Fruit fly (Drosophila melanogaster): ENCODE results near the gene ana1.

ana1 gene

DNA sequence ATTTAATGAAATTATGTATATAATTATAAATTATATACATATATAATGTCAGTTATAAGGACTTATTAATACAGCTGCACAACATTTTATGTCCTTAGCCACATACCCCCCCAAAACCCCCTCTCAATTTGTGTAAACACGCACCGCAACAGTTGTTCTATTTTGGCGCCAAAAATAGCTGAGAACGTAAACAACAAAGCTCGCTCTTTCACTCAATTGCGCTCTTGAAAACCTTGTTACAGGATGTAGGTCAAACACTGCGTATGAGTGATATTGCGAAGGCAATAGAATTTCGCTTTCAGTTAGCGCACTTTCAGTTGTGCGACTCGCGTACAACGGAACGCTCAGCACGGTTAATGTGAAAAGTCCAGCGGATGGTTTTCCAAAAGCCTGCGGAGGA lies 14.0 kb downstream of the ana1 start, which contains the start of gene Esyt2:
Esyt2 (plus strand) TSS at position 332 of the 400 bp plus-strand sequence.
- TF ChIP-seq CTCF (optimal IDR thresholded peaks at IDR 0.05) (no peak), CG8478 (optimal IDR thresholded peaks at IDR 0.05) (no peak)

- TF ChIP-seq CG8478 (optimal IDR thresholded peaks at IDR 0.05) (no peak), CTCF (optimal IDR thresholded peaks at IDR 0.05) (no peak)
Measured at dm6 chr3R:24548216-24548615, 17.8 kb downstream of the ana1 start.

DNA sequence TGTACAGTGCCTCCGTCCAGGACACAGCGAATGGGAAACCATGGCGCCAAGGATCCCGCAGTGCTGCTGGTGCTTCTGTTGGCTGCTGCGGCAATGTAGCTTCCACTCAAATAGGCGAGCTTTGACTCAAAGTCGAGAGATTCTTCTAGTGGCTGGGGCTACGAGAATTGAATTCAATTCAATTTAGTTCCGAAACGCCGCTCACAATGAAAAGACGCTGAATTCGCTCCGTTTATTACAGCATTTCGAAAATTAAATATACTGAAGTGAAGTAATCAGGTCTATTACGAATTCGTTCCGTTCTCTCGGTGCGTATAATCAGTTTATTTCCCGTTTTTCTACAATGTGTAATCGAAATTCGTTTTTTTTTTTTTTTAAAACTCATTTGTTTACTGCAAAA lies 18.5 kb downstream of the ana1 start:
- TF ChIP-seq CG8478 (optimal IDR thresholded peaks at IDR 0.05) (no peak), CTCF (optimal IDR thresholded peaks at IDR 0.05) (no peak)

DNA sequence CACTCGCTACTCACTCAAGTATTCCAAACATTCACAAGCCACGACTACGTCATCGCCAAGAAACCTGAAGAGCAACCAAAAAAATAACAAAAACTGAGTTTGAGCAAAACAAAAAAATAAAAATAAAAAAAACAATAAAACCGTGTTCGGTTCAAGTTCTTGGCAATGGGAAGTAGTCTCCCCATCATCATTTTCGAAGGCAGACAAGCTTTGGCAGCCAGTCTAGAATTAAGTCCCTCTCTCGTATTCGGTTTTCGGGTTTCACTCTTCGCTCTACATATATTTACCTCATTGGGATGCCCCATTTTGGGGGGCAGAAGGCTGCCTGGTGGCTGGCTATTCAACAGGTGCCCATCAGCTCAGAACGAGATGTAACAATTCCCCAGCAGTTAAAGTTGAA lies 19.5 kb downstream of the ana1 start:
- no peak for TF ChIP-seq CTCF (optimal IDR thresholded peaks at IDR 0.05)
- TF ChIP-seq CG8478 (optimal IDR thresholded peaks at IDR 0.05), result no peak

dm6 chr3R:24550802-24551391 lies 20.5 kb downstream of the ana1 start:
- TF ChIP-seq CG8478 (optimal IDR thresholded peaks at IDR 0.05), result no peak
- TF ChIP-seq CTCF (optimal IDR thresholded peaks at IDR 0.05), result no peak

dm6 chr3R:24555150-24555549 lies 24.8 kb downstream of the ana1 start:
- TF ChIP-seq CG8478 (optimal IDR thresholded peaks at IDR 0.05) (no peak), CTCF (optimal IDR thresholded peaks at IDR 0.05) (no peak)

dm6 chr3R:24555932-24556331 lies 25.6 kb downstream of the ana1 start:
- TF ChIP-seq CG8478 (optimal IDR thresholded peaks at IDR 0.05) (no peak), CTCF (optimal IDR thresholded peaks at IDR 0.05) (no peak)

DNA sequence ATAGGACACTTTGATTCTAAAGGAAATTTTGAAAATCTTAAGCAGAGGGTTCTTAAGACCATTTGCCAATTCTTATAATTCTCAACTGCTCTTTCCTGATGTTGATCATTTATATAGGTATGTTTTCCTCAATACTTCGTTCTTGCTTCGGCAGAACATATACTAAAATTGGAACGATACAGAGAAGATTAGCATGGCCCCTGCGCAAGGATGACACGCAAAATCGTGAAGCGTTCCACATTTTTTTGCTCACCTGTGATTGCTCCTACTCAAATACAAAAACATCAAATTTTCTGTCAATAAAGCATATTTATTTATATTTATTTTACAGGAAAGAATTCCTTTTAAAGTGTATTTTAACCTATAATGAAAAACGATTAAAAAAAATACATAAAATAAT lies 26.2 kb downstream of the ana1 start:
- TF ChIP-seq CG8478 (optimal IDR thresholded peaks at IDR 0.05), result no peak
- no peak for TF ChIP-seq CTCF (optimal IDR thresholded peaks at IDR 0.05)

- TF ChIP-seq CG8478 (optimal IDR thresholded peaks at IDR 0.05), result no peak
- TF ChIP-seq CTCF (optimal IDR thresholded peaks at IDR 0.05), result peak; percentile 90 to 98
Measured at dm6 chr3R:24557020-24557465, 26.7 kb downstream of the ana1 start.

- TF ChIP-seq CG8478 (optimal IDR thresholded peaks at IDR 0.05), result no peak
- no peak for TF ChIP-seq CTCF (optimal IDR thresholded peaks at IDR 0.05)
Measured at dm6 chr3R:24562323-24563025, 32.1 kb downstream of the ana1 start.

DNA sequence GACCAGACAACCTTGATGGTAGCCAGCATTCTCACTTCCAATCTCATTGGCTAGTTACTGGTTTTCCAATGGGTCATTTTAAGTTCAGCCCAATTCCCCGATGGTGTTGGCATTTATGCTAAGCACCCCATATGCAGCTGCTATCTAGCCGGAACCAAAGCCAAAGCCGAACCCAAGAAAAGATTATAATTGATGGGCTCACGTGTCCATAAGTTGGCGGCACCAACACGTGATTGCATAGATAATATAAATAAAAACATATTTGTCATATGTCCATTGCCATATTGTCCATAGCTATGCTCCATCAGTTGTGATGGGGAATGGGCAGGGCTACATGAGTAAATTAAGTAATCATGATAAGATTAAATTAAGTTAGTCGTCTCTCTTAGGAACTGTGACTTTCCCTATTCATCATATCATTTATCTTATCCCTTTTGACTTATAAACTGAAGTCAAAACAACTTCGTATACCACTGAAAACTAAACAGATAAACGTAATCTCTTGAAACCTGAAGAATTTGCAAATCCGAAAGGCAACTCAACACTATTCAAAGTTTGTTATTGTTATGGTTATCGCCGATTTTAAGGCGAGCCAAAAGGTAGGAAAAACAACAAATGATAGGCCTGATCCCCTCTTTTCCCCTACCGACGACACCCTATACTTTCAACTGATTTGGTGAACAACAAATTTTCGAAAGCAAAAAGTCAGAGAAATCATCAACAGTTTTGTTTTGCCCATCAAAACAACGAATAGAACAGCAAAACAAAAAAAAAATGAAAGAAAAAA lies 32.9 kb downstream of the ana1 start:
- no peak for TF ChIP-seq CTCF (optimal IDR thresholded peaks at IDR 0.05)
- TF ChIP-seq CG8478 (optimal IDR thresholded peaks at IDR 0.05), result no peak

DNA sequence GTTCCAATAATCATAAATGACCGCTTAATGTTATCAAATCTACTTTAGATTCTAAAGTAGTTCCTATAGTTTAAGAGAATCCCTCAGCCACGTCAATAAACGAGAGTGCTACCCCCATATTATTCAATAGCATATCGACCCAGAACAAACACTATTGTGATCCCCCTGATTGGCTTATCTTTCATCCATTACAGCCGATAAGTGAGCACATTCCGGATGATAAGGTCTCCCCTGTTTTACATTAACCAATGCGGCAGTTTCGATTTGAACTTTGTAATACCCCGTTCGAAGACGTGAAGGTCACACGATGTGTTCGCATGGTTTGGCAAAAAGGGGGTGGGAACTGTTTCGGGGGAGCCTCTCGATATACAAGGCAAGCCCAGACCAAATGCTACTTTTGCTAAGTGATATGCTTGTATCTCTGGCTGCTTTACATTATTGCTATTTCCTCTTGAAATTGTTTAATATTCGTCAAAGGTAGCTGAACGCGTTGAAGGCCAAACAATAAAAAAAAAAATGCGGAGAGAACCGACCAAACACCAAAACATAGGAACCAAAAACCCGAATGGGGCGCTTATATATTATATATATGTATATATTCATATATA lies 33.9 kb downstream of the ana1 start:
- no peak for TF ChIP-seq CTCF (optimal IDR thresholded peaks at IDR 0.05)
- TF ChIP-seq CG8478 (optimal IDR thresholded peaks at IDR 0.05), result no peak

DNA sequence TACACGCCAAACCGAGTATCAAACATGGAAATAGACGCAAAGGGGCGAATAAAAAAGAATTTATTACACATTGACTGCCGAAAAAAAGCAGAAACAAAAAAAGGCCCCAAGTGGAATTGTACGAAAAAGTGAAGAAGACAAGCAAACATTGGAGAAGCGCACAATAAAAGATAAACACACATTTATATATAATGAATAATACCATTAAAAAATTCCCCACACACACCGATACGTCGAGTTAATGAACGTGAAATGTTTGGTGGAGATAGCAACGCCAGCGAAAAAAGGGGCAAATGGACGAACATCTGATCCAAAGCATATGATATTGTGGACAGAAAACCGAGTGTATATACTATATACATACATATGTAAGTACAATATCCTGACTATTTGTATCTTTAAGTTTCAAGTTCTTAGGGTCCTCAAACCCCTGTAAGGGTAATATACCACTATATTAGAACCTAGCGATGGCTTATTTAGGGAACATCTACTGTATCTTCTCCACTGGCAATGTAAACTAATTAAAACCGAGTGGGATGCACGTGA lies 34.5 kb downstream of the ana1 start:
- no peak for TF ChIP-seq CG8478 (optimal IDR thresholded peaks at IDR 0.05)
- TF ChIP-seq CTCF (optimal IDR thresholded peaks at IDR 0.05), result no peak

- TF ChIP-seq CG8478 (optimal IDR thresholded peaks at IDR 0.05) (no peak), CTCF (optimal IDR thresholded peaks at IDR 0.05) (no peak)
Measured at dm6 chr3R:24565748-24566239, 35.4 kb downstream of the ana1 start.
